Worm (Caenorhabditis elegans) whole organism, L4 larva: Measurements from ENCODE around the gene T26C11.4.
A peak's percentile ranks its signal among the peaks of the same experiment; 100 is the strongest.

ENCODE experiments used
- D1046.2 ChIP-seq: fragments of 200-800 bp; sonication (Bioruptor generic); IDR thresholded peaks from 2 replicates; pipeline ENCODE4 v1.3.6; 2022; ENCODE audit warnings: missing genetic modification characterization, missing compliant biosample characterization
- F44E2.7 ChIP-seq: fragments of 200-800 bp; sonication (Bioruptor generic); IDR thresholded peaks from 2 replicates; pipeline ENCODE4 v2.1.2; 2022; ENCODE audit warnings: missing genetic modification characterization, missing compliant biosample characterization
- F49E8.2 ChIP-seq: sonication (generic microtip); optimal IDR thresholded peaks from 2 replicates; lab custom pipeline; 2016; ENCODE audit warnings: missing compliant biosample characterization, mild to moderate bottlenecking, missing genetic modification characterization, borderline replicate concordance
- T20F7.1 ChIP-seq: fragments of 200-800 bp; sonication (Bioruptor generic); optimal IDR thresholded peaks from 2 replicates; lab custom pipeline; 2018; ENCODE audit warnings: mild to moderate bottlenecking, missing genetic modification characterization, missing compliant biosample characterization
- T26A8.4 ChIP-seq: fragments of 200-800 bp; sonication (Bioruptor generic); IDR thresholded peaks from 2 replicates; pipeline ENCODE4 v1.3.6; 2022; ENCODE audit warnings: missing genetic modification characterization, missing compliant biosample characterization
- Y105C5A.15 ChIP-seq: fragments of 200-800 bp; sonication (Bioruptor generic); IDR thresholded peaks from 2 replicates; pipeline ENCODE4 v1.3.6; 2022; ENCODE audit warnings: missing genetic modification characterization, missing compliant biosample characterization
- aha-1 ChIP-seq: fragments of 150-350 bp; peaks from one replicate; lab custom pipeline; 2014; ENCODE audit warnings: missing biosample characterization, missing genetic modification characterization
- aly-2 ChIP-seq: sonication (generic microtip); optimal IDR thresholded peaks from 2 replicates; lab custom pipeline; 2018; ENCODE audit warnings: missing biosample characterization, missing genetic modification characterization
- ama-1 ChIP-seq: fragments of 150-350 bp; optimal IDR thresholded peaks from 2 replicates; lab custom pipeline; 2014; ENCODE audit warnings: inconsistent platforms, mixed read lengths
- attf-4 ChIP-seq: sonication (generic microtip); optimal IDR thresholded peaks from 3 replicates; lab custom pipeline; 2017; ENCODE audit warnings: missing biosample characterization, missing genetic modification characterization
- ceh-20 ChIP-seq: fragments of 200-800 bp; sonication (Bioruptor generic); IDR thresholded peaks from 2 replicates; pipeline ENCODE4 v1.3.6; 2022; ENCODE audit warnings: missing genetic modification reagents, missing genetic modification characterization, missing compliant biosample characterization
- ceh-28 ChIP-seq: fragments of 150-350 bp; optimal IDR thresholded peaks from 2 replicates; lab custom pipeline; 2014; ENCODE audit warnings: missing biosample characterization, missing genetic modification reagents, missing genetic modification characterization
- ceh-32 ChIP-seq: sonication (generic microtip); optimal IDR thresholded peaks from 2 replicates; lab custom pipeline; 2016; ENCODE audit warnings: mild to moderate bottlenecking, missing genetic modification characterization, missing compliant biosample characterization; ENCODE audit not compliant: poor library complexity
- ceh-44 ChIP-seq: fragments of 200-800 bp; sonication (Bioruptor generic); IDR thresholded peaks from 2 replicates; pipeline ENCODE4 v1.3.6; 2022; ENCODE audit warnings: missing genetic modification reagents, missing genetic modification characterization, missing compliant biosample characterization
- ceh-82 ChIP-seq: sonication (generic microtip); optimal IDR thresholded peaks from 2 replicates; lab custom pipeline; 2017; ENCODE audit warnings: missing biosample characterization, missing genetic modification characterization
- ces-1 ChIP-seq: fragments of 150-350 bp; sonication (generic microtip); optimal IDR thresholded peaks from 4 replicates; lab custom pipeline; 2014; ENCODE audit warnings: missing biosample characterization, missing genetic modification reagents, missing genetic modification characterization
- cey-2 ChIP-seq: sonication (generic microtip); optimal IDR thresholded peaks from 3 replicates; lab custom pipeline; 2017; ENCODE audit warnings: missing genetic modification characterization, mild to moderate bottlenecking, missing compliant biosample characterization, antibody characterized with exemption, borderline replicate concordance; ENCODE audit not compliant: insufficient read depth
- daf-12 ChIP-seq: fragments of 150-350 bp; optimal IDR thresholded peaks from 2 replicates; lab custom pipeline; 2014; ENCODE audit warnings: missing biosample characterization, missing genetic modification reagents, missing genetic modification characterization
- daf-19 ChIP-seq: fragments of 200-800 bp; sonication (Bioruptor generic); conservative IDR thresholded peaks from 2 replicates; pipeline ENCODE4 v1.3.6; 2022; ENCODE audit warnings: missing genetic modification characterization, missing compliant biosample characterization
- dve-1 ChIP-seq: sonication (generic microtip); optimal IDR thresholded peaks from 2 replicates; lab custom pipeline; 2017; ENCODE audit warnings: antibody characterized with exemption, mild to moderate bottlenecking, missing genetic modification characterization, missing compliant biosample characterization; ENCODE audit not compliant: insufficient read depth
- egl-43 ChIP-seq: fragments of 200-800 bp; sonication (Bioruptor generic); IDR thresholded peaks from 2 replicates; pipeline ENCODE4 v1.3.6; 2022; ENCODE audit warnings: missing genetic modification reagents, missing genetic modification characterization, missing compliant biosample characterization
- fkh-10 ChIP-seq: fragments of 150-350 bp; optimal IDR thresholded peaks from 2 replicates; lab custom pipeline; 2014; ENCODE audit warnings: missing biosample characterization, missing genetic modification reagents, missing genetic modification characterization
- fos-1 ChIP-seq: fragments of 150-350 bp; optimal IDR thresholded peaks from 2 replicates; lab custom pipeline; 2014; ENCODE audit warnings: missing biosample characterization, missing genetic modification characterization
- gei-8 ChIP-seq: fragments of 200-800 bp; sonication (Bioruptor generic); optimal IDR thresholded peaks from 2 replicates; lab custom pipeline; 2018; ENCODE audit warnings: mild to moderate bottlenecking, missing genetic modification characterization, missing compliant biosample characterization
- hif-1 ChIP-seq, 2 experiments: sonication (generic microtip); optimal IDR thresholded peaks; 2 replicates each; lab custom pipeline; 2016 to 2017; ENCODE audit warnings: missing compliant biosample characterization in 2 of 2, missing genetic modification characterization in 2 of 2, missing genetic modification reagents in 2 of 2, missing genotype in 2 of 2, mild to moderate bottlenecking in 1 of 2
- hmg-1.1 ChIP-seq: fragments of 200-800 bp; sonication (Bioruptor generic); IDR thresholded peaks from 2 replicates; pipeline ENCODE4 v1.3.6; 2022; ENCODE audit warnings: missing genetic modification reagents, missing genetic modification characterization, missing compliant biosample characterization
- lim-7 ChIP-seq: fragments of 200-800 bp; sonication (Bioruptor generic); IDR thresholded peaks from 2 replicates; pipeline ENCODE4 v1.3.6; 2022; ENCODE audit warnings: missing genetic modification characterization, missing compliant biosample characterization
- lin-38 ChIP-seq: fragments of 200-800 bp; sonication (Bioruptor generic); IDR thresholded peaks from 2 replicates; pipeline ENCODE4 v1.3.6; 2022; ENCODE audit warnings: missing genetic modification reagents, missing genetic modification characterization, missing compliant biosample characterization
- lin-39 ChIP-seq: fragments of 150-350 bp; optimal IDR thresholded peaks from 2 replicates; lab custom pipeline; 2014; ENCODE audit warnings: missing biosample characterization, missing genetic modification reagents, missing genetic modification characterization
- lir-3 ChIP-seq: sonication (generic microtip); optimal IDR thresholded peaks from 2 replicates; lab custom pipeline; 2016; ENCODE audit warnings: mild to moderate bottlenecking, missing genetic modification characterization, missing compliant biosample characterization
- madf-9 ChIP-seq: fragments of 200-800 bp; sonication (Bioruptor generic); conservative IDR thresholded peaks from 2 replicates; pipeline ENCODE4 v1.3.6; 2022; ENCODE audit warnings: missing genetic modification reagents, missing genetic modification characterization, missing compliant biosample characterization
- mdt-29 ChIP-seq: fragments of 200-800 bp; sonication (Bioruptor generic); IDR thresholded peaks from 2 replicates; pipeline ENCODE4 v1.3.6; 2022; ENCODE audit warnings: missing genetic modification reagents, missing genetic modification characterization, missing compliant biosample characterization
- nhr-10 ChIP-seq: fragments of 150-350 bp; optimal IDR thresholded peaks from 2 replicates; lab custom pipeline; 2014; ENCODE audit warnings: missing biosample characterization, missing genetic modification characterization
- nhr-25 ChIP-seq: sonication (generic microtip); optimal IDR thresholded peaks from 2 replicates; lab custom pipeline; 2017; ENCODE audit warnings: missing genetic modification characterization, mild to moderate bottlenecking, missing compliant biosample characterization, antibody characterized with exemption, moderate library complexity, borderline replicate concordance; ENCODE audit not compliant: insufficient read depth
- nhr-28 ChIP-seq: fragments of 150-350 bp; optimal IDR thresholded peaks from 2 replicates; lab custom pipeline; 2014; ENCODE audit warnings: missing biosample characterization, missing genetic modification characterization
- nhr-42 ChIP-seq: fragments of 200-800 bp; sonication (Bioruptor generic); IDR thresholded peaks from 2 replicates; pipeline ENCODE4 v1.3.6; 2022; ENCODE audit warnings: missing genetic modification characterization, missing compliant biosample characterization
- nhr-6 ChIP-seq: fragments of 150-350 bp; optimal IDR thresholded peaks from 2 replicates; lab custom pipeline; 2014; ENCODE audit warnings: missing biosample characterization, missing genetic modification characterization
- pha-4 ChIP-seq, 2 experiments: fragments of 150-350 bp in 1 of 2; fragments of 200-800 bp in 1 of 2; sonication (Bioruptor generic) in 1 of 2; IDR thresholded peaks in 1 of 2; optimal IDR thresholded peaks in 1 of 2; 2 replicates each; pipeline versions ENCODE4 v1.3.6 to Lab custom; 2014 to 2022; ENCODE audit warnings: missing genetic modification characterization in 2 of 2, missing genetic modification reagents in 2 of 2, missing biosample characterization in 1 of 2, missing compliant biosample characterization in 1 of 2
- pqm-1 ChIP-seq: sonication (generic microtip); optimal IDR thresholded peaks from 2 replicates; lab custom pipeline; 2017; ENCODE audit warnings: missing biosample characterization, missing genetic modification characterization
- saeg-2 ChIP-seq: fragments of 200-800 bp; sonication (Bioruptor generic); IDR thresholded peaks from 2 replicates; pipeline ENCODE4 v1.3.6; 2022; ENCODE audit warnings: missing genetic modification reagents, missing genetic modification characterization, missing compliant biosample characterization
- sdz-12 ChIP-seq: fragments of 200-800 bp; sonication (Bioruptor generic); optimal IDR thresholded peaks from 2 replicates; lab custom pipeline; 2018; ENCODE audit warnings: mild to moderate bottlenecking, missing genetic modification characterization, missing compliant biosample characterization
- set-16 ChIP-seq: fragments of 200-800 bp; sonication (Bioruptor generic); IDR thresholded peaks from 2 replicates; pipeline ENCODE4 v1.3.6; 2022; ENCODE audit warnings: missing genetic modification reagents, missing genetic modification characterization, missing compliant biosample characterization
- snpc-1.2 ChIP-seq: fragments of 200-800 bp; sonication (Bioruptor generic); IDR thresholded peaks from 2 replicates; pipeline ENCODE4 v1.3.6; 2022; ENCODE audit warnings: missing genetic modification reagents, missing genetic modification characterization, missing compliant biosample characterization
- snpc-4 ChIP-seq: fragments of 150-350 bp; optimal IDR thresholded peaks from 2 replicates; lab custom pipeline; 2014; ENCODE audit warnings: missing biosample characterization, missing genetic modification characterization
- spr-3 ChIP-seq: fragments of 200-800 bp; sonication (Bioruptor generic); optimal IDR thresholded peaks from 2 replicates; lab custom pipeline; 2018; ENCODE audit warnings: mild to moderate bottlenecking, missing genetic modification characterization, missing compliant biosample characterization
- tag-97 ChIP-seq: fragments of 200-800 bp; sonication (Bioruptor generic); IDR thresholded peaks from 2 replicates; pipeline ENCODE4 v1.3.6; 2022; ENCODE audit warnings: missing genetic modification characterization, missing compliant biosample characterization
- unc-130 ChIP-seq: sonication (generic microtip); optimal IDR thresholded peaks from 2 replicates; lab custom pipeline; 2016; ENCODE audit warnings: missing genetic modification reagents, missing genetic modification characterization, missing compliant biosample characterization
- zfp-2 ChIP-seq: sonication (generic microtip); optimal IDR thresholded peaks from 2 replicates; lab custom pipeline; 2016; ENCODE audit warnings: mild to moderate bottlenecking, missing genetic modification characterization, missing compliant biosample characterization
- ztf-11 ChIP-seq: fragments of 150-350 bp; optimal IDR thresholded peaks from 2 replicates; lab custom pipeline; 2014; ENCODE audit warnings: missing biosample characterization, missing genetic modification characterization

Gene T26C11.4

DNA sequence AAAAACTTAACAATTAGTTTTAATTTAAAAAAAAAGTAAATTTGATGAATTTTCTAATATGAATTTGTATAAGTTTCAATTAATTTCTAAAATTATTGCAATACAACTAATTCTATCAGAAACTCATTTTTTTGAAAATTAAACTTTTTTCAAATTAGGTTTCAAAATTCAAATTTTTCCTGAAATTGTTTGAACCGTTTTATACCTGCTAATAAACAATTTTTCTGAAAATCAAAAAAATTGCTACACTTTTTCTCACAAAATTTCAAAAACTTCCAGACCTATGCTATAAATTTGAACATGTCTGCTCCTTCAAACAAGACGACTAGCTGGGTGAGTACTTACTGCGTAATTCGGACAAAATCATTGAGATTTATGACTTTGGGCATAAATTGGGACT lies 15.1 kb upstream of the T26C11.4 start, which contains the start of gene T26C11.8 (continued):
- TF ChIP-seq attf-4 (no peak), pqm-1 (tag; lab: Kevin White, UChicago) (no peak)

ce11 chrX:1858616-1859015 lies 13.3 kb upstream of the T26C11.4 start:
- TF ChIP-seq ama-1 (lab: Kevin White, UChicago) (no peak), madf-9 (GFP tag; lab: Robert Waterston, UW) (peak; percentile 66; the same call in 1 of the 2 replicates), egl-43 (peak; percentile 86), nhr-42 (GFP tag; lab: Robert Waterston, UW) (peak; percentile 83), daf-12 (tag; lab: Kevin White, UChicago) (no peak), D1046.2 (GFP tag; lab: Robert Waterston, UW) (no peak), T20F7.1 (GFP tag; lab: Kevin White, UChicago) (no peak), snpc-1.2 (GFP tag; lab: Robert Waterston, UW) (peak; percentile 78), ceh-32 (tag; lab: Kevin White, UChicago) (no peak), set-16 (GFP tag; lab: Robert Waterston, UW) (peak; percentile 68), F44E2.7 (GFP tag; lab: Robert Waterston, UW) (no peak), ceh-44 (GFP tag; lab: Robert Waterston, UW) (0 out of 2 replicates have a peak, but pooled peaks have one; percentile 48), cey-2 (tag; lab: Kevin White, UChicago) (no peak), aha-1 (tag; lab: Kevin White, UChicago) (no peak), ceh-20 (GFP tag; lab: Robert Waterston, UW) (no peak), ceh-28 (tag; lab: Kevin White, UChicago) (no peak), F49E8.2 (tag; lab: Kevin White, UChicago) (no peak), ceh-82 (tag; lab: Kevin White, UChicago) (no peak), fos-1 (tag; lab: Kevin White, UChicago) (no peak), dve-1 (no peak), nhr-6 (tag; lab: Kevin White, UChicago) (peak; percentile 2), hif-1 (tag; optimal IDR thresholded peaks at IDR 0.05; lab: Kevin White, UChicago) (no peak), snpc-4 (tag; lab: Kevin White, UChicago) (no peak), tag-97 (GFP tag; lab: Robert Waterston, UW) (0 out of 2 replicates have a peak, but pooled peaks have one; percentile 18), hmg-1.1 (peak; percentile 84), pha-4 (GFP tag; IDR thresholded peaks at IDR 0.05; lab: Robert Waterston, UW) (no peak), pha-4 (tag; optimal IDR thresholded peaks at IDR 0.05; lab: Kevin White, UChicago) (no peak), aly-2 (tag; lab: Kevin White, UChicago) (no peak), lir-3 (tag; lab: Kevin White, UChicago) (peak; percentile 42), lin-38 (GFP tag; lab: Robert Waterston, UW) (no peak), mdt-29 (GFP tag; lab: Robert Waterston, UW) (peak; percentile 46; the same call in 1 of the 2 replicates), saeg-2 (GFP tag; lab: Robert Waterston, UW) (0 out of 2 replicates have a peak, but pooled peaks have one; percentile 43), sdz-12 (no peak), lin-39 (tag; lab: Kevin White, UChicago) (no peak), T26A8.4 (GFP tag; lab: Robert Waterston, UW) (no peak; the same call in 1 of the 2 replicates), lim-7 (peak; percentile 82), daf-19 (GFP tag; lab: Robert Waterston, UW) (no peak), nhr-10 (no peak), zfp-2 (tag; lab: Kevin White, UChicago) (no peak), fkh-10 (GFP tag; lab: Kevin White, UChicago) (no peak), unc-130 (peak; percentile 48), nhr-25 (tag; lab: Kevin White, UChicago) (no peak), spr-3 (no peak), gei-8 (GFP tag; lab: Kevin White, UChicago) (no peak), Y105C5A.15 (GFP tag; lab: Robert Waterston, UW) (0 out of 2 replicates have a peak, but pooled peaks have one; percentile 14), ces-1 (GFP tag; lab: Kevin White, UChicago) (no peak), nhr-28 (tag; lab: Kevin White, UChicago) (no peak), ztf-11 (tag; lab: Kevin White, UChicago) (no peak), pqm-1 (tag; lab: Kevin White, UChicago) (no peak)
